Fruit fly (Drosophila melanogaster) whole organism, prepupa: ENCODE results near the gene CG31064.

ENCODE experiments used
- Blimp-1 ChIP-seq: fragments of 200-800 bp; sonication (Bioruptor generic); optimal IDR thresholded peaks from 3 replicates; lab custom pipeline; 2017; ENCODE audit warnings: missing biosample characterization, missing genetic modification characterization, mild to moderate bottlenecking, moderate library complexity, missing genetic modification reagents
- CG11294 ChIP-seq: fragments of 200-800 bp; sonication (Bioruptor generic); IDR thresholded peaks from 2 replicates; pipeline ENCODE4 v1.3.6; 2022; ENCODE audit warnings: missing biosample characterization, missing genetic modification characterization
- CG11762 ChIP-seq: fragments of 200-800 bp; sonication (Bioruptor generic); optimal IDR thresholded peaks from 3 replicates; lab custom pipeline; 2016; ENCODE audit warnings: missing biosample characterization, missing genetic modification characterization; ENCODE audit not compliant: insufficient read depth
- CG15336 ChIP-seq: fragments of 200-800 bp; sonication (Bioruptor generic); IDR thresholded peaks from 2 replicates; pipeline ENCODE4 v1.3.6; 2022; ENCODE audit warnings: missing biosample characterization, missing genetic modification characterization
- CG1621 ChIP-seq: fragments of 200-800 bp; sonication (Bioruptor generic); optimal IDR thresholded peaks from 3 replicates; lab custom pipeline; 2018; ENCODE audit warnings: missing biosample characterization, mild to moderate bottlenecking, missing genetic modification characterization
- CG31627 ChIP-seq: fragments of 200-800 bp; sonication (Bioruptor generic); optimal IDR thresholded peaks from 3 replicates; lab custom pipeline; 2016; ENCODE audit warnings: missing biosample characterization, missing genetic modification characterization
- CG4318 ChIP-seq: fragments of 200-800 bp; sonication (Bioruptor generic); optimal IDR thresholded peaks from 3 replicates; lab custom pipeline; 2017; ENCODE audit warnings: missing biosample characterization, mild to moderate bottlenecking, missing genetic modification characterization
- CG6792 ChIP-seq: fragments of 200-800 bp; sonication (Bioruptor generic); optimal IDR thresholded peaks from 3 replicates; lab custom pipeline; 2016; ENCODE audit warnings: missing biosample characterization, missing genetic modification characterization
- CG6808 ChIP-seq: fragments of 200-800 bp; sonication (Bioruptor generic); optimal IDR thresholded peaks from 3 replicates; lab custom pipeline; 2017; ENCODE audit warnings: missing biosample characterization, missing genetic modification characterization, mild to moderate bottlenecking, moderate library complexity, missing genetic modification reagents
- CG8119 ChIP-seq: fragments of 200-800 bp; sonication (Bioruptor generic); IDR thresholded peaks from 3 replicates; pipeline ENCODE4 v1.3.6; 2022; ENCODE audit warnings: missing biosample characterization, missing genetic modification characterization
- CG9139 ChIP-seq: fragments of 200-800 bp; sonication (Bioruptor generic); optimal IDR thresholded peaks from 3 replicates; lab custom pipeline; 2017; ENCODE audit warnings: missing biosample characterization, mild to moderate bottlenecking, missing genetic modification characterization
- Eip78C ChIP-seq: fragments of 200-800 bp; sonication (Bioruptor generic); peaks from one replicate; lab custom pipeline; 2016; ENCODE audit warnings: missing biosample characterization, missing genetic modification characterization
- Gug ChIP-seq: fragments of 200-800 bp; sonication (Bioruptor generic); IDR thresholded peaks from 2 replicates; pipeline ENCODE4 v1.3.6; 2022; ENCODE audit warnings: missing biosample characterization, missing genetic modification characterization
- Hr38 ChIP-seq: sonication (Bioruptor generic); optimal IDR thresholded peaks from 2 replicates; lab custom pipeline; 2016; ENCODE audit warnings: missing biosample characterization, missing genetic modification characterization
- Hr39 ChIP-seq: fragments of 200-800 bp; sonication (Bioruptor generic); optimal IDR thresholded peaks from 2 replicates; lab custom pipeline; 2016; ENCODE audit warnings: missing biosample characterization, missing genetic modification characterization
- Hr4 ChIP-seq: fragments of 200-800 bp; sonication (Bioruptor generic); optimal IDR thresholded peaks from 3 replicates; lab custom pipeline; 2016; ENCODE audit warnings: missing biosample characterization, missing genetic modification characterization
- OdsH ChIP-seq: fragments of 200-800 bp; sonication (Bioruptor generic); optimal IDR thresholded peaks from 3 replicates; lab custom pipeline; 2016; ENCODE audit warnings: missing biosample characterization, missing genetic modification characterization
- Smox ChIP-seq: fragments of 200-800 bp; sonication (Bioruptor generic); optimal IDR thresholded peaks from 3 replicates; lab custom pipeline; 2016; ENCODE audit warnings: missing biosample characterization, missing genetic modification characterization
- Sox102F ChIP-seq: fragments of 200-800 bp; sonication (Bioruptor generic); optimal IDR thresholded peaks from 2 replicates; lab custom pipeline; 2016; ENCODE audit warnings: missing biosample characterization, mild to moderate bottlenecking, missing genetic modification characterization
- Sox15 ChIP-seq: fragments of 200-800 bp; sonication (Bioruptor generic); optimal IDR thresholded peaks from 3 replicates; lab custom pipeline; 2016; ENCODE audit warnings: missing biosample characterization, missing genetic modification characterization
- achi ChIP-seq: fragments of 200-800 bp; sonication (Bioruptor generic); optimal IDR thresholded peaks from 3 replicates; lab custom pipeline; 2016; ENCODE audit warnings: missing biosample characterization, missing genetic modification characterization
- acj6 ChIP-seq: fragments of 200-800 bp; sonication (Bioruptor generic); optimal IDR thresholded peaks from 3 replicates; lab custom pipeline; 2016; ENCODE audit warnings: missing biosample characterization, missing genetic modification characterization
- cyc ChIP-seq: fragments of 200-800 bp; sonication (Bioruptor generic); optimal IDR thresholded peaks from 3 replicates; lab custom pipeline; 2016; ENCODE audit warnings: missing biosample characterization, missing genetic modification characterization
- dsx ChIP-seq: fragments of 200-800 bp; optimal IDR thresholded peaks from 3 replicates; lab custom pipeline; 2019; ENCODE audit warnings: missing biosample characterization, mild to moderate bottlenecking, missing genetic modification characterization, moderate library complexity; ENCODE audit not compliant: poor library complexity, severe bottlenecking
- eg ChIP-seq: fragments of 200-800 bp; sonication (Bioruptor generic); IDR thresholded peaks from 3 replicates; pipeline ENCODE4 v1.3.6; 2022; ENCODE audit warnings: missing biosample characterization, missing genetic modification characterization
- lz ChIP-seq: fragments of 200-800 bp; sonication (Bioruptor generic); optimal IDR thresholded peaks from 3 replicates; lab custom pipeline; 2016; ENCODE audit warnings: missing biosample characterization, missing genetic modification characterization
- salr ChIP-seq, 2 experiments: fragments of 200-800 bp; sonication (Bioruptor generic); optimal IDR thresholded peaks; 3 replicates each; lab custom pipeline; 2016 to 2018; ENCODE audit warnings: missing biosample characterization in 2 of 2, missing genetic modification characterization in 2 of 2, mild to moderate bottlenecking in 1 of 2
- spab ChIP-seq: fragments of 200-800 bp; sonication (Bioruptor generic); optimal IDR thresholded peaks from 2 replicates; lab custom pipeline; 2017; ENCODE audit warnings: missing biosample characterization, mild to moderate bottlenecking, missing genetic modification characterization, missing genetic modification reagents
- ss ChIP-seq, 2 experiments: fragments of 200-800 bp; sonication (Bioruptor generic); optimal IDR thresholded peaks; 2 replicates in 1 of 2; 3 replicates in 1 of 2; lab custom pipeline; 2017 to 2018; ENCODE audit warnings: mild to moderate bottlenecking in 2 of 2, missing biosample characterization in 2 of 2, missing genetic modification characterization in 2 of 2, moderate library complexity in 1 of 2
- svp ChIP-seq: fragments of 200-800 bp; sonication (Bioruptor generic); peaks from one replicate; lab custom pipeline; 2016; ENCODE audit warnings: missing biosample characterization, missing genetic modification characterization

Gene CG31064

DNA sequence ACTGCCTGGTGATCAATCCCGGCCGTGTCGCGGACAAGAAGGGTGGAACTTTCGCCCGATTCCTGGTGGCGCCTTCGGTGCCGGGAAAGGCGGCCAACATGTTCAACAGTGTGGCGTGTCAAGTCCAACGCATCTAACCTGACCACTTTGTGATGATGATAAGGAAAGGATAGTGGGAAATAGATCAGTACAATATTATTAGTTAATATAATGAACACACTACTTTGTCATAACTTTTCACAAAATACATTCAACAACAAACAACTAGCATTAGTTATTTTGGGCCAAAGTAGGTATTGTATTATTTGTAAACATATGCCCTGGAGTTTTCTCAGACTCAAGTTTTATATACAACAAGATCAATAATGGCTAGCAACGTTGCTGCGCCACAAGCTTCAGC, 2.1 kb upstream of the CG31064 start, which contains the start of gene CG17991:
TSS of gene CG17991 (plus strand) at position 301 of the 400 bp plus-strand sequence.
- TF ChIP-seq Sox102F, result no peak
- TF ChIP-seq acj6 (GFP tag; lab: Kevin White, UChicago), result no peak
- no peak for TF ChIP-seq Hr4 (GFP tag; lab: Kevin White, UChicago)
- no peak for TF ChIP-seq Smox (GFP tag; lab: Kevin White, UChicago)
- no peak for TF ChIP-seq spab (GFP tag; lab: Kevin White, UChicago)
- no peak for TF ChIP-seq svp (GFP tag; lab: Kevin White, UChicago)
- TF ChIP-seq CG6808 (GFP tag; lab: Kevin White, UChicago), result no peak
- no peak for TF ChIP-seq CG8119 (GFP tag; lab: Robert Waterston, UW)
- TF ChIP-seq Gug (GFP tag; lab: Robert Waterston, UW), result no peak
- TF ChIP-seq Hr38 (GFP tag; lab: Kevin White, UChicago), result no peak
- no peak for TF ChIP-seq CG6792 (GFP tag; lab: Kevin White, UChicago)
- TF ChIP-seq CG4318, result no peak
- TF ChIP-seq Sox15, result no peak
- no peak for TF ChIP-seq CG15336
- TF ChIP-seq CG31627 (GFP tag; lab: Kevin White, UChicago), result no peak
- no peak for TF ChIP-seq Hr39 (GFP tag; lab: Kevin White, UChicago)

DNA sequence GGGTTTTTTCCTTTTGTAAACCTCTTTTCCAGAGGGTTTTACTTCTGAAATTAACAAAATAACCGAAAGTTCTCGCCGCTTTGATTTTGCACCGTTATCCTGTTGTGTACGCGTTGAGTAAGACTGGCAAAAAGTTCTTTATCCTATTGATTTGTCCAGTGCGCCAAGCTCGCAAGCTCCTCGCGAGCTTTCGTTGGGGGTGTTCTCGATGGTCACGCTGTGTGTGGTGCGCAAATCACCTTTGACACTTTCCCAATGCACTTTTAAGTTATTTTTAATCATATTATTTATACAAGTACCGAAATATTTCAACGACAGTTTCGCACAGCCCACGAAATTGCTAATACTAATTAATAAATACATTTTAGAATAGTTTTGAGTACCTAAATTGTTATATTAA, 905 bp downstream of the CG31064 start:
- no peak for TF ChIP-seq CG9139
- peak; percentile 73 for TF ChIP-seq svp (GFP tag; lab: Kevin White, UChicago)
- no peak for TF ChIP-seq CG11762 (GFP tag; lab: Kevin White, UChicago)
- TF ChIP-seq Eip78C (GFP tag; lab: Kevin White, UChicago), result no peak
- no peak for TF ChIP-seq Blimp-1 (GFP tag; lab: Kevin White, UChicago)
- no peak for TF ChIP-seq ss (GFP tag; optimal IDR thresholded peaks at IDR 0.05; lab: Kevin White, UChicago)

DNA sequence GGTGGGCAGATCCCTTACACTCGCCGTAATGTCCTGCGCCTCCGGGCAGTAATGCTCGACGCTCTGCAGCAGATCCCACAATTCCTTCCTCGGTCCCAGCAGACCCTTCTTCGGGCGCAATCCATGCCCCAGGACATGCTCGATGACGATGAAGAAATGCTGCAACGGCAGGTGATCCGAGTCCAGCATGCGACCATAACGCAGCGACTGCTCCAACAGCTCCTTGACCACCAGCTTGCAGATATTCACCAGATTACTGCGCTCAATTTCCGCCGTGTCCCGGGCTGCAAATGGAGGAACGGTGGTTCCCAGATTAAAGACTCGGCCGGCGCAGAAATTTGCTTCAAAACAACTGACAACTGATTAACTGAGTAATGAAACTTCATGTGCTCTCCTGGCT, 5.5 kb downstream of the CG31064 start, which contains the start of gene CG31068:
TSS of gene CG31068 (plus strand) at position 301 of the 400 bp plus-strand sequence.
- no peak for TF ChIP-seq OdsH (GFP tag; lab: Kevin White, UChicago)
- no peak for TF ChIP-seq Hr38 (GFP tag; lab: Kevin White, UChicago)
- TF ChIP-seq Eip78C (GFP tag; lab: Kevin White, UChicago), result no peak
- no peak for TF ChIP-seq Sox15
- no peak for TF ChIP-seq ss (GFP tag; optimal IDR thresholded peaks at IDR 0.05; lab: Kevin White, UChicago)
- no peak for TF ChIP-seq achi (GFP tag; lab: Kevin White, UChicago)
- no peak for TF ChIP-seq CG11762 (GFP tag; lab: Kevin White, UChicago)
- TF ChIP-seq acj6 (GFP tag; lab: Kevin White, UChicago), result no peak
- TF ChIP-seq lz (GFP tag; lab: Kevin White, UChicago), result no peak
- no peak for TF ChIP-seq CG8119 (GFP tag; lab: Robert Waterston, UW)
- TF ChIP-seq Sox102F, result no peak
- TF ChIP-seq cyc (GFP tag; lab: Kevin White, UChicago), result no peak
- no peak for TF ChIP-seq dsx (GFP tag; lab: Kevin White, UChicago)
- TF ChIP-seq eg, result no peak

DNA sequence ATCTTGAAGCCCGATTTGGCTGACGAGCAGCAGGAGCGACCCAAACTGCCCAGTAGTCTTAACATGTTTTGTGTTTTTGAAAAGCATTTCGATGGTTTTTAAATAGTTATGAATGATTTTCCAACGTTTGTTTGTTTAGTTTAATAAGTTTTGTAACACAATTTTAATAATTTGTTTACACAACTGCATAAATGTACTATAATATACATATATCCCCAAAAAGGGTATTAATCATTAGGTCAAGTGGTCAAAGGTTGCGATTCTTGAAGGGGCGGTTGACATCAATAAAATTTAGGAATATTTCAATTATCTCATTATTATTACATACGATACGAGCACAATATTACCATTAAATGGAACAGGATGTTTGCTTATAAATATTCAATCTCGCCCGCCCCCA, 9.5 kb downstream of the CG31064 start, which contains the start of gene CG42814:
TSS of gene CG42814 (minus strand) at position 101 of the 400 bp plus-strand sequence.
- TF ChIP-seq salr (GFP tag; optimal IDR thresholded peaks at IDR 0.05; lab: Kevin White, UChicago) (no peak), cyc (GFP tag; lab: Kevin White, UChicago) (no peak), CG11762 (GFP tag; lab: Kevin White, UChicago) (no peak), Hr4 (GFP tag; lab: Kevin White, UChicago) (no peak), Smox (GFP tag; lab: Kevin White, UChicago) (no peak), CG11294 (GFP tag; lab: Robert Waterston, UW) (no peak), Gug (GFP tag; lab: Robert Waterston, UW) (no peak)

DNA sequence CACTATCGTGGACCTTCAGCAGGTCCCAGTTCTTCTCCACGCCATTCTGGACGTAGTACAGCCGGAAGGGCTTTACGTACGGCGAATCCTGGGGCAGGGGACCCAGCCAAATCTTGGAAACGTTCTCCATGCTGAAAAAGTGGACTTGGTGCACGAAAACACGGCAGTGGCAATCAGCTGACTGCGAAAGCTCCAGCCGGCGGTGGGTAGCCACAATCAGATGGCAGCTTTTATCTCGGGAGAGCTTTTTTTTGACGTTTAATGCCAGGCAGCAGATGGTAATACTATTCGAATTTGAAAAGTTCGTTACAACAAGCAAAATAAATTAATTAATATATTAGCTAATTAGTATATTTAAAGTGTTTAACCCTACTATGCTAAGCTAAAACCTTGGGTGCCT, 10.5 kb downstream of the CG31064 start, which contains the start of gene CG42813:
TSS of gene CG42813 (minus strand) at position 220 of the 400 bp plus-strand sequence.
- TF ChIP-seq CG1621 (tag; lab: Kevin White, UChicago), result peak; percentile 32
- TF ChIP-seq acj6 (GFP tag; lab: Kevin White, UChicago), result no peak
